Worm (Caenorhabditis elegans): ENCODE data around the gene W09C2.8.

The W09C2.8 gene

ce11 chrIV:9634848-9635247 is 10.7 kb upstream of the W09C2.8 start, which contains the start of gene mca-1:
Gene mca-1, minus strand, starts transcription at chrIV:9634948.
- TF ChIP-seq unc-62 (GFP tag; optimal IDR thresholded peaks at IDR 0.05) = no peak
- no peak for TF ChIP-seq blmp-1 (tag; optimal IDR thresholded peaks at IDR 0.05)
- no peak for TF ChIP-seq cnd-1 (tag; optimal IDR thresholded peaks at IDR 0.05)
- TF ChIP-seq zip-8 (tag; optimal IDR thresholded peaks at IDR 0.05) = no peak
- no peak for TF ChIP-seq nhr-76 (tag; optimal IDR thresholded peaks at IDR 0.05)
- TF ChIP-seq drap-1 (GFP tag; optimal IDR thresholded peaks at IDR 0.05) = no peak
- TF ChIP-seq nhr-28 (tag; optimal IDR thresholded peaks at IDR 0.05) = no peak
- no peak for TF ChIP-seq sptf-1 (tag; optimal IDR thresholded peaks at IDR 0.05)
- TF ChIP-seq sem-2 (GFP tag; optimal IDR thresholded peaks at IDR 0.05) = no peak
- TF ChIP-seq elt-1 (tag; optimal IDR thresholded peaks at IDR 0.05; ENCODE audit: borderline replicate concordance, insufficient read depth) = no peak
- no peak for TF ChIP-seq hlh-1 (tag; optimal IDR thresholded peaks at IDR 0.05)
- no peak for TF ChIP-seq unc-120 (tag; optimal IDR thresholded peaks at IDR 0.05; ENCODE audit: poor library complexity, severe bottlenecking)
- no peak for TF ChIP-seq ceh-43 (GFP tag; optimal IDR thresholded peaks at IDR 0.05)
- no peak for TF ChIP-seq elt-3 (tag; optimal IDR thresholded peaks at IDR 0.05)

DNA sequence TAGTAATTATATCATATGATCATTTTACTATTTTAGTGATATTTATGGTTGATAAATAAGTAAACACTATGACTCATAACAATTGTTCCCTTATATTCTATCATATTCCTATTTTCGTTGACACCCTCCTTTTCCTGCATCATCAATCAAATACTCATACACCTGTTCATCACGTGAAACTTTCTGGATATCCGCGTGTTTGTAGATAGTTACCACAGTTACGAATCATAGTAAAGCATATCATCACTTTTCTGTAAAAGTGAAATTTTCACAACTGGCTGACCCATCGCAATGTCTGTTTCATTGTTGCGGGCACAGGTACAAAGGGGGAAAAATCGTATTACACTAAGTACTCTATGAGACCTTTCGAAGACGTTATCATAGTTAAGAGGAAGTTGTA is 9.7 kb upstream of the W09C2.8 start:
- TF ChIP-seq blmp-1 (tag; optimal IDR thresholded peaks at IDR 0.05) (no peak), cnd-1 (tag; optimal IDR thresholded peaks at IDR 0.05) (no peak), unc-39 (tag; optimal IDR thresholded peaks at IDR 0.05) (no peak), sptf-1 (tag; optimal IDR thresholded peaks at IDR 0.05) (no peak), mls-2 (tag; optimal IDR thresholded peaks at IDR 0.05) (no peak), snpc-4 (tag; optimal IDR thresholded peaks at IDR 0.05) (no peak), sem-2 (GFP tag; optimal IDR thresholded peaks at IDR 0.05) (no peak), tbx-8 (GFP tag; optimal IDR thresholded peaks at IDR 0.05) (no peak), ceh-83 (GFP tag; optimal IDR thresholded peaks at IDR 0.05) (no peak), nhr-2 (tag; optimal IDR thresholded peaks at IDR 0.05) (no peak), nhr-237 (tag; optimal IDR thresholded peaks at IDR 0.05) (no peak), ceh-43 (GFP tag; optimal IDR thresholded peaks at IDR 0.05) (no peak), ham-2 (GFP tag; optimal IDR thresholded peaks at IDR 0.05) (no peak), M03D4.4 (tag; optimal IDR thresholded peaks at IDR 0.05) (no peak), hlh-1 (tag; optimal IDR thresholded peaks at IDR 0.05) (no peak), bed-3 (GFP tag; optimal IDR thresholded peaks at IDR 0.05) (no peak), mab-5 (tag; optimal IDR thresholded peaks at IDR 0.05) (no peak), unc-120 (tag; optimal IDR thresholded peaks at IDR 0.05; ENCODE audit: poor library complexity, severe bottlenecking) (no peak), drap-1 (GFP tag; optimal IDR thresholded peaks at IDR 0.05) (no peak)

ce11 chrIV:9632966-9633494 is 8.9 kb upstream of the W09C2.8 start:
- TF ChIP-seq unc-120 (tag; optimal IDR thresholded peaks at IDR 0.05; ENCODE audit: poor library complexity, severe bottlenecking) (no peak), nhr-28 (tag; optimal IDR thresholded peaks at IDR 0.05) (no peak), pha-4 (tag; optimal IDR thresholded peaks at IDR 0.05) (no peak), tbx-8 (GFP tag; optimal IDR thresholded peaks at IDR 0.05) (no peak), ham-2 (GFP tag; optimal IDR thresholded peaks at IDR 0.05) (no peak), zip-8 (tag; optimal IDR thresholded peaks at IDR 0.05) (no peak)

DNA sequence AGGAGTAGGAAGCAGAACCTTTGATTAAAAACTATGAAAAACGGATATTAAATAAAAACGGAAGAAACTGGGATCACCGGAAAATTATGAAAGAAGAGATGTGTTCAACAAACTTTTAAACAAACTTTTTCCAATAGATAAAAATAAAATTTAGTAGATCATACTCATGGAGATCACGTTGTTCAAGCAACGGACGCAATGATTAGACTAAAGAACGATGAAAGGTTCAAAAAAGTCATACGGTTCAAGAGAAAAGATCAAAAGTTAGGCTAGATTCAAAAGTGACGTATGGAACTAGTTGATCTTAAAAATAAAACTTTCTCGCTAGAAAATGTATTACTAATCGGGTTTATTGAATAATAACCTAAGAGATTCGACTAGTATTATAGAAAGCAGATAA is 7.9 kb upstream of the W09C2.8 start:
- TF ChIP-seq tbx-8 (GFP tag; optimal IDR thresholded peaks at IDR 0.05) (no peak), ces-1 (GFP tag; optimal IDR thresholded peaks at IDR 0.05) (no peak), snpc-4 (tag; optimal IDR thresholded peaks at IDR 0.05) (no peak), bed-3 (GFP tag; optimal IDR thresholded peaks at IDR 0.05) (no peak), blmp-1 (tag; optimal IDR thresholded peaks at IDR 0.05) (no peak), unc-62 (GFP tag; optimal IDR thresholded peaks at IDR 0.05) (no peak), ceh-83 (GFP tag; optimal IDR thresholded peaks at IDR 0.05) (no peak), ceh-39 (tag; optimal IDR thresholded peaks at IDR 0.05) (no peak), M03D4.4 (tag; optimal IDR thresholded peaks at IDR 0.05) (no peak)

- no peak for TF ChIP-seq nhr-2 (tag; optimal IDR thresholded peaks at IDR 0.05)
Observed at ce11 chrIV:9631579-9631978, 7.4 kb upstream of the W09C2.8 start.

DNA sequence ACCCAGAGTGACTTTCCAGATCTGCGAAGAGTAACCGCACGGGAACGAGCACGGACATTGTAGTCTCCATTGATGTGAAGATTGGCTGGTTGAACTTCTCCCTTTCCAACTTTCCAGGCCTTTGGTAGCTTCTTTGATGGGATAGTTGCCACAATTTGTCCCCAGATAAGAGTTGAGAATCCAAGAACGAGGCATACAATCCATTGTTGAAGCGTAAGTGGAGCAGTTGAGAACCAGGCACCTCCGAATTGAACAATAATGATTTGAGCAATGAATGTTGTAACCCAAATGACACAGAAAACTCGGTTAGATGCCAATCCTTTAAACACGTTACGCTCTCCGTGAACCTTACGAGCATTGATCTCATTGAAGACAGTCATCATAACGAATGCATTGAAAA is 2.9 kb upstream of the W09C2.8 start:
- TF ChIP-seq ztf-11 (tag; optimal IDR thresholded peaks at IDR 0.05) (no peak), tbx-8 (GFP tag; optimal IDR thresholded peaks at IDR 0.05) (no peak)
